Worm (Caenorhabditis elegans) whole organism, L4 larva: ENCODE measurements around the gene hst-1.
A peak's percentile ranks its signal among the peaks of the same experiment; 100 is the strongest.

Experiments used
- F26F4.8 ChIP-seq: fragments of 200-800 bp; sonication (Bioruptor generic); conservative IDR thresholded peaks from 2 replicates; pipeline ENCODE4 v1.3.6; 2022; ENCODE audit warnings: missing genetic modification characterization, missing compliant biosample characterization
- F44E2.7 ChIP-seq: fragments of 200-800 bp; sonication (Bioruptor generic); IDR thresholded peaks from 2 replicates; pipeline ENCODE4 v2.1.2; 2022; ENCODE audit warnings: missing genetic modification characterization, missing compliant biosample characterization
- Y105C5A.15 ChIP-seq: fragments of 200-800 bp; sonication (Bioruptor generic); IDR thresholded peaks from 2 replicates; pipeline ENCODE4 v1.3.6; 2022; ENCODE audit warnings: missing genetic modification characterization, missing compliant biosample characterization
- ZK546.5 ChIP-seq, 2 experiments: sonication (generic microtip); optimal IDR thresholded peaks; 2 replicates each; lab custom pipeline; 2017; ENCODE audit warnings: missing biosample characterization in 2 of 2, missing genetic modification characterization in 2 of 2
- aly-2 ChIP-seq: sonication (generic microtip); optimal IDR thresholded peaks from 2 replicates; lab custom pipeline; 2018; ENCODE audit warnings: missing biosample characterization, missing genetic modification characterization
- ama-1 ChIP-seq: fragments of 150-350 bp; optimal IDR thresholded peaks from 2 replicates; lab custom pipeline; 2014; ENCODE audit warnings: inconsistent platforms, mixed read lengths
- arid-1 ChIP-seq: fragments of 200-800 bp; sonication (Bioruptor generic); conservative IDR thresholded peaks from 2 replicates; pipeline ENCODE4 v1.3.6; 2022; ENCODE audit warnings: missing genetic modification reagents, missing genetic modification characterization, missing compliant biosample characterization
- attf-4 ChIP-seq: sonication (generic microtip); optimal IDR thresholded peaks from 3 replicates; lab custom pipeline; 2017; ENCODE audit warnings: missing biosample characterization, missing genetic modification characterization
- ceh-44 ChIP-seq: fragments of 200-800 bp; sonication (Bioruptor generic); IDR thresholded peaks from 2 replicates; pipeline ENCODE4 v1.3.6; 2022; ENCODE audit warnings: missing genetic modification reagents, missing genetic modification characterization, missing compliant biosample characterization
- ceh-82 ChIP-seq: sonication (generic microtip); optimal IDR thresholded peaks from 2 replicates; lab custom pipeline; 2017; ENCODE audit warnings: missing biosample characterization, missing genetic modification characterization
- ctbp-1 ChIP-seq: fragments of 200-800 bp; sonication (Bioruptor generic); IDR thresholded peaks from 2 replicates; pipeline ENCODE4 v1.3.6; 2022; ENCODE audit warnings: missing genetic modification reagents, missing genetic modification characterization, missing compliant biosample characterization
- daf-12 ChIP-seq: fragments of 150-350 bp; optimal IDR thresholded peaks from 2 replicates; lab custom pipeline; 2014; ENCODE audit warnings: missing biosample characterization, missing genetic modification reagents, missing genetic modification characterization
- daf-8 ChIP-seq: fragments of 200-800 bp; sonication (Bioruptor generic); IDR thresholded peaks from 2 replicates; pipeline ENCODE4 v1.3.6; 2022; ENCODE audit warnings: missing genetic modification characterization, missing compliant biosample characterization
- dmd-8 ChIP-seq: fragments of 200-800 bp; sonication (Bioruptor generic); IDR thresholded peaks from 2 replicates; pipeline ENCODE4 v1.3.6; 2022; ENCODE audit warnings: missing genetic modification characterization, missing compliant biosample characterization
- dpl-1 ChIP-seq: fragments of 150-350 bp; optimal IDR thresholded peaks from 2 replicates; lab custom pipeline; 2014; ENCODE audit warnings: missing biosample characterization, missing genetic modification reagents, missing genetic modification characterization
- duxl-1 ChIP-seq: sonication (generic microtip); optimal IDR thresholded peaks from 2 replicates; lab custom pipeline; 2016; ENCODE audit warnings: mild to moderate bottlenecking, missing genetic modification characterization, moderate library complexity, missing compliant biosample characterization; ENCODE audit not compliant: poor library complexity
- dve-1 ChIP-seq: sonication (generic microtip); optimal IDR thresholded peaks from 2 replicates; lab custom pipeline; 2017; ENCODE audit warnings: antibody characterized with exemption, mild to moderate bottlenecking, missing genetic modification characterization, missing compliant biosample characterization; ENCODE audit not compliant: insufficient read depth
- egl-27 ChIP-seq: sonication (generic microtip); optimal IDR thresholded peaks from 3 replicates; lab custom pipeline; 2017; ENCODE audit warnings: missing biosample characterization, missing genetic modification reagents, missing genetic modification characterization
- egl-43 ChIP-seq: fragments of 200-800 bp; sonication (Bioruptor generic); IDR thresholded peaks from 2 replicates; pipeline ENCODE4 v1.3.6; 2022; ENCODE audit warnings: missing genetic modification reagents, missing genetic modification characterization, missing compliant biosample characterization
- fkh-10 ChIP-seq: fragments of 150-350 bp; optimal IDR thresholded peaks from 2 replicates; lab custom pipeline; 2014; ENCODE audit warnings: missing biosample characterization, missing genetic modification reagents, missing genetic modification characterization
- hif-1 ChIP-seq, 2 experiments: sonication (generic microtip); optimal IDR thresholded peaks; 2 replicates each; lab custom pipeline; 2016 to 2017; ENCODE audit warnings: missing compliant biosample characterization in 2 of 2, missing genetic modification characterization in 2 of 2, missing genetic modification reagents in 2 of 2, missing genotype in 2 of 2, mild to moderate bottlenecking in 1 of 2
- hlh-30 ChIP-seq: sonication (generic microtip); optimal IDR thresholded peaks from 2 replicates; lab custom pipeline; 2017; ENCODE audit warnings: antibody characterized with exemption, mild to moderate bottlenecking, missing genetic modification characterization, missing compliant biosample characterization; ENCODE audit not compliant: insufficient read depth
- lin-13 ChIP-seq: fragments of 150-350 bp; optimal IDR thresholded peaks from 2 replicates; lab custom pipeline; 2014; ENCODE audit warnings: missing biosample characterization, missing genetic modification reagents, missing genetic modification characterization
- lin-15B ChIP-seq: fragments of 150-350 bp; sonication (generic microtip); optimal IDR thresholded peaks from 3 replicates; lab custom pipeline; 2014; ENCODE audit warnings: missing biosample characterization, missing genetic modification characterization
- lin-29 ChIP-seq: fragments of 200-800 bp; sonication (Bioruptor generic); IDR thresholded peaks from 2 replicates; pipeline ENCODE4 v1.3.6; 2022; ENCODE audit warnings: missing genetic modification reagents, missing genetic modification characterization, missing compliant biosample characterization
- lin-38 ChIP-seq: fragments of 200-800 bp; sonication (Bioruptor generic); IDR thresholded peaks from 2 replicates; pipeline ENCODE4 v1.3.6; 2022; ENCODE audit warnings: missing genetic modification reagents, missing genetic modification characterization, missing compliant biosample characterization
- mdl-1 ChIP-seq, 2 experiments: fragments of 150-350 bp in 1 of 2; sonication (generic microtip) in 1 of 2; optimal IDR thresholded peaks; 2 replicates each; lab custom pipeline; 2014 to 2017; ENCODE audit warnings: missing biosample characterization in 2 of 2, missing genetic modification characterization in 2 of 2
- mdt-29 ChIP-seq: fragments of 200-800 bp; sonication (Bioruptor generic); IDR thresholded peaks from 2 replicates; pipeline ENCODE4 v1.3.6; 2022; ENCODE audit warnings: missing genetic modification reagents, missing genetic modification characterization, missing compliant biosample characterization
- mep-1 ChIP-seq: fragments of 150-350 bp; sonication (generic microtip); optimal IDR thresholded peaks from 3 replicates; lab custom pipeline; 2014; ENCODE audit warnings: missing biosample characterization, missing genetic modification characterization
- mes-2 ChIP-seq: sonication (generic microtip); optimal IDR thresholded peaks from 2 replicates; lab custom pipeline; 2016; ENCODE audit warnings: missing genotype, mild to moderate bottlenecking, missing genetic modification characterization, missing compliant biosample characterization; ENCODE audit not compliant: poor library complexity, severe bottlenecking
- nhr-102 ChIP-seq: sonication (generic microtip); optimal IDR thresholded peaks from 2 replicates; lab custom pipeline; 2016; ENCODE audit warnings: mild to moderate bottlenecking, missing genetic modification characterization, moderate library complexity, missing compliant biosample characterization
- nhr-11 ChIP-seq: fragments of 150-350 bp; optimal IDR thresholded peaks from 2 replicates; lab custom pipeline; 2014; ENCODE audit warnings: missing biosample characterization, missing genetic modification characterization
- nhr-237 ChIP-seq: sonication (generic microtip); optimal IDR thresholded peaks from 2 replicates; lab custom pipeline; 2017; ENCODE audit warnings: missing biosample characterization, missing genetic modification characterization
- nhr-25 ChIP-seq: sonication (generic microtip); optimal IDR thresholded peaks from 2 replicates; lab custom pipeline; 2017; ENCODE audit warnings: missing genetic modification characterization, mild to moderate bottlenecking, missing compliant biosample characterization, antibody characterized with exemption, moderate library complexity, borderline replicate concordance; ENCODE audit not compliant: insufficient read depth
- nhr-28 ChIP-seq: fragments of 150-350 bp; optimal IDR thresholded peaks from 2 replicates; lab custom pipeline; 2014; ENCODE audit warnings: missing biosample characterization, missing genetic modification characterization
- nhr-48 ChIP-seq: sonication (generic microtip); optimal IDR thresholded peaks from 2 replicates; lab custom pipeline; 2016; ENCODE audit warnings: mild to moderate bottlenecking, missing genetic modification characterization, missing compliant biosample characterization
- nhr-6 ChIP-seq: fragments of 150-350 bp; optimal IDR thresholded peaks from 2 replicates; lab custom pipeline; 2014; ENCODE audit warnings: missing biosample characterization, missing genetic modification characterization
- php-3 ChIP-seq: fragments of 200-800 bp; sonication (Bioruptor generic); IDR thresholded peaks from 2 replicates; pipeline ENCODE4 v1.3.6; 2022; ENCODE audit warnings: missing genetic modification reagents, missing genetic modification characterization, missing compliant biosample characterization
- pqm-1 ChIP-seq: sonication (generic microtip); optimal IDR thresholded peaks from 2 replicates; lab custom pipeline; 2017; ENCODE audit warnings: missing biosample characterization, missing genetic modification characterization
- rbr-2 ChIP-seq: sonication (generic microtip); optimal IDR thresholded peaks from 2 replicates; lab custom pipeline; 2016; ENCODE audit warnings: missing genotype, missing genetic modification characterization, missing compliant biosample characterization
- saeg-2 ChIP-seq: fragments of 200-800 bp; sonication (Bioruptor generic); IDR thresholded peaks from 2 replicates; pipeline ENCODE4 v1.3.6; 2022; ENCODE audit warnings: missing genetic modification reagents, missing genetic modification characterization, missing compliant biosample characterization
- sdz-12 ChIP-seq: fragments of 200-800 bp; sonication (Bioruptor generic); optimal IDR thresholded peaks from 2 replicates; lab custom pipeline; 2018; ENCODE audit warnings: mild to moderate bottlenecking, missing genetic modification characterization, missing compliant biosample characterization
- set-16 ChIP-seq: fragments of 200-800 bp; sonication (Bioruptor generic); IDR thresholded peaks from 2 replicates; pipeline ENCODE4 v1.3.6; 2022; ENCODE audit warnings: missing genetic modification reagents, missing genetic modification characterization, missing compliant biosample characterization
- spr-1 ChIP-seq: sonication (generic microtip); optimal IDR thresholded peaks from 2 replicates; lab custom pipeline; 2016; ENCODE audit warnings: mild to moderate bottlenecking, missing genetic modification characterization, missing compliant biosample characterization
- tra-1 ChIP-seq: fragments of 200-800 bp; sonication (Bioruptor generic); IDR thresholded peaks from 2 replicates; pipeline ENCODE4 v1.3.6; 2022; ENCODE audit warnings: missing genetic modification reagents, missing genetic modification characterization, missing compliant biosample characterization
- unc-62 ChIP-seq, 3 experiments: fragments of 150-350 bp in 1 of 3; sonication (generic microtip); optimal IDR thresholded peaks in 2 of 3; peaks in 1 of 3; 1 replicate in 1 of 3; 2 replicates in 2 of 3; lab custom pipeline; 2014 to 2017; ENCODE audit warnings: missing biosample characterization in 3 of 3, missing genetic modification characterization in 3 of 3, missing genetic modification reagents in 3 of 3, missing genotype in 1 of 3
- vab-7 ChIP-seq: fragments of 200-800 bp; sonication (Bioruptor generic); IDR thresholded peaks from 2 replicates; pipeline ENCODE4 v1.3.6; 2022; ENCODE audit warnings: missing genetic modification reagents, missing genetic modification characterization, missing compliant biosample characterization
- zag-1 ChIP-seq: fragments of 150-350 bp; optimal IDR thresholded peaks from 2 replicates; lab custom pipeline; 2014; ENCODE audit warnings: missing biosample characterization, missing genetic modification characterization
- zfp-2 ChIP-seq: sonication (generic microtip); optimal IDR thresholded peaks from 2 replicates; lab custom pipeline; 2016; ENCODE audit warnings: mild to moderate bottlenecking, missing genetic modification characterization, missing compliant biosample characterization
- zfp-3 ChIP-seq: fragments of 200-800 bp; sonication (Bioruptor generic); conservative IDR thresholded peaks from 2 replicates; pipeline ENCODE4 v1.3.6; 2022; ENCODE audit warnings: missing genetic modification reagents, missing genetic modification characterization, missing compliant biosample characterization

The hst-1 gene

DNA sequence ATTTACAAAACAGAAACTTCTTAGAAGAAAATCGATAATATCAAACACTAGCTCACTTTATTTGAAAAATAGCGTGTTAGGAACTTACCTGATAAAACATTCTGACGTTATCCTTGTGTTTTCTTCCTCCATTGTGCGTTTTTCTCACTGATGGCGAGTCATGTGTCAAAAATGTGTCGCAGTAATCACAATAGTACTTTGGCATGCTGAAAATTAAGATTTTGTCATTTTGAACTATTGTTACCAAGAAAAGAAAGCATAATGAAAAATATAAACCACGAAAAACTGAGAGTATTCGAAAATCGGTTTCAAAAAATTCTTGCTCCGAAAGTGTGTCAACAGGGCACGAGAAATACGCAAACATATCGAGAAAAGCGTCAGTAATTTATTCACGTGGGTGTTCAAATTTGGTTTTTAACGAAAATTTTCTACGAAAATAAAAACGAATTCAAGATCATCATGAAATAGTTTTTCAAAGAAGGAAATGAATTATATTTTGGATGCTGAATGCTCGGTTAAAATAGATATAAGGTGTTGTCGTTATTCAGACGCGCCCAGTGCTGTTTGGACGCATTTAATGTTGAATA lies 3.6 kb downstream of the hst-1 start, which contains the start of gene snrp-3 (continued):
- TF ChIP-seq mes-2 (tag; lab: Kevin White, UChicago) (no peak), ama-1 (lab: Kevin White, UChicago) (peak; percentile 29), unc-62 (GFP tag; optimal IDR thresholded peaks at IDR 0.05 in 1 of 2; lab: Kevin White, UChicago) (peak in 1 of 2 experiments; percentile 93), unc-62 (tag; optimal IDR thresholded peaks at IDR 0.05; lab: Kevin White, UChicago) (no peak), arid-1 (GFP tag; lab: Robert Waterston, UW) (0 out of 2 replicates have a peak, but pooled peaks have one; percentile 20), lin-13 (GFP tag; lab: Kevin White, UChicago) (peak; percentile 67), attf-4 (no peak), egl-43 (no peak), hlh-30 (peak; percentile 85), php-3 (GFP tag; lab: Robert Waterston, UW) (no peak), zfp-3 (GFP tag; lab: Robert Waterston, UW) (0 out of 2 replicates have a peak, but pooled peaks have one; percentile 60), mep-1 (tag; lab: Kevin White, UChicago) (peak; percentile 87), egl-27 (no peak), set-16 (GFP tag; lab: Robert Waterston, UW) (no peak), nhr-102 (peak; percentile 83), mdl-1 (tag; optimal IDR thresholded peaks at IDR 0.05; lab: Kevin White, UChicago) (peak in 1 of 2 experiments; percentile 92), zag-1 (tag; lab: Kevin White, UChicago) (no peak), lin-38 (GFP tag; lab: Robert Waterston, UW) (peak; percentile 82), aly-2 (tag; lab: Kevin White, UChicago) (no peak), nhr-48 (tag; lab: Kevin White, UChicago) (peak; percentile 54), ctbp-1 (GFP tag; lab: Robert Waterston, UW) (no peak), hif-1 (tag; optimal IDR thresholded peaks at IDR 0.05; lab: Kevin White, UChicago) (peak in 1 of 2 experiments; percentile 9), dpl-1 (peak; percentile 96), ZK546.5 (tag; optimal IDR thresholded peaks at IDR 0.05; lab: Kevin White, UChicago) (no peak), vab-7 (GFP tag; lab: Robert Waterston, UW) (no peak), F26F4.8 (GFP tag; lab: Robert Waterston, UW) (no peak), sdz-12 (no peak), Y105C5A.15 (GFP tag; lab: Robert Waterston, UW) (no peak), nhr-11 (peak; percentile 37), daf-8 (GFP tag; lab: Robert Waterston, UW) (no peak), ceh-44 (no peak), lin-29 (GFP tag; lab: Robert Waterston, UW) (no peak; the same call in 1 of the 2 replicates), duxl-1 (tag; lab: Kevin White, UChicago) (peak; percentile 80), dmd-8 (GFP tag; lab: Robert Waterston, UW) (no peak), dve-1 (peak; percentile 81), F44E2.7 (no peak), mdt-29 (GFP tag; lab: Robert Waterston, UW) (no peak), spr-1 (tag; lab: Kevin White, UChicago) (no peak), nhr-6 (peak; percentile 83), tra-1 (GFP tag; lab: Robert Waterston, UW) (no peak), daf-12 (no peak), saeg-2 (GFP tag; lab: Robert Waterston, UW) (no peak), zfp-2 (peak; percentile 3), fkh-10 (GFP tag; lab: Kevin White, UChicago) (peak; percentile 55), lin-15B (tag; lab: Kevin White, UChicago) (peak; percentile 52), nhr-28 (tag; lab: Kevin White, UChicago) (peak; percentile 42), pqm-1 (tag; lab: Kevin White, UChicago) (peak; percentile 6), nhr-25 (tag; lab: Kevin White, UChicago) (peak; percentile 53), ceh-82 (no peak), nhr-237 (tag; lab: Kevin White, UChicago) (no peak), rbr-2 (tag; lab: Kevin White, UChicago) (peak; percentile 64)
